Worm (Caenorhabditis elegans): ENCODE measurements around the gene srx-56.

- TF ChIP-seq W03F9.2 (tag; optimal IDR thresholded peaks at IDR 0.05), result no peak
- TF ChIP-seq dao-5 (tag; optimal IDR thresholded peaks at IDR 0.05), result no peak
Observed at ce11 chrV:7415780-7416428, 41.7 kb downstream of the srx-56 start, which contains the start of gene F18E3.13.
